Worm (Caenorhabditis elegans): ENCODE measurements around the gene sre-26.

sre-26 gene

ce11 chrII:12380888-12381287, 39.5 kb downstream of the sre-26 start:
- no peak for TF ChIP-seq hmg-11 (tag; optimal IDR thresholded peaks at IDR 0.05)
- TF ChIP-seq daf-12 (tag; optimal IDR thresholded peaks at IDR 0.05): no peak
- no peak for TF ChIP-seq ztf-4 (tag; optimal IDR thresholded peaks at IDR 0.05)
- TF ChIP-seq nhr-28 (tag; optimal IDR thresholded peaks at IDR 0.05): no peak

- TF ChIP-seq tbx-2 (tag; optimal IDR thresholded peaks at IDR 0.05) (no peak), nhr-43 (tag; optimal IDR thresholded peaks at IDR 0.05; ENCODE audit: poor library complexity, severe bottlenecking) (no peak), nhr-12 (tag; optimal IDR thresholded peaks at IDR 0.05) (no peak), zag-1 (tag; optimal IDR thresholded peaks at IDR 0.05) (no peak), sea-2 (GFP tag; optimal IDR thresholded peaks at IDR 0.05) (no peak), elt-1 (tag; optimal IDR thresholded peaks at IDR 0.05) (no peak)
Measured at ce11 chrII:12379430-12379829, 41.0 kb downstream of the sre-26 start, which contains the start of gene marc-5. TSS of gene marc-5 (minus strand) at chrII:12379530.

ce11 chrII:12378793-12379192, 41.6 kb downstream of the sre-26 start:
- TF ChIP-seq fkh-10 (GFP tag; optimal IDR thresholded peaks at IDR 0.05) (no peak), R02D3.7 (tag; optimal IDR thresholded peaks at IDR 0.05) (no peak), ztf-4 (tag; optimal IDR thresholded peaks at IDR 0.05) (no peak), pqm-1 (tag; optimal IDR thresholded peaks at IDR 0.05) (no peak), zag-1 (tag; optimal IDR thresholded peaks at IDR 0.05) (no peak), egl-27 (tag; optimal IDR thresholded peaks at IDR 0.05) (no peak), nhr-25 (tag; optimal IDR thresholded peaks at IDR 0.05) (no peak), mdl-1 (tag; optimal IDR thresholded peaks at IDR 0.05) (no peak), nhr-237 (tag; optimal IDR thresholded peaks at IDR 0.05) (no peak), ama-1 (optimal IDR thresholded peaks at IDR 0.05) (no peak), ceh-9 (tag; optimal IDR thresholded peaks at IDR 0.05) (no peak), fkh-2 (tag; optimal IDR thresholded peaks at IDR 0.05) (no peak), nfya-1 (tag; optimal IDR thresholded peaks at IDR 0.05; ENCODE audit: insufficient read depth) (peak; percentile 5), lin-39 (tag; optimal IDR thresholded peaks at IDR 0.05) (peak; percentile 52), egl-5 (tag; optimal IDR thresholded peaks at IDR 0.05) (peak; percentile 79), pha-4 (tag; optimal IDR thresholded peaks at IDR 0.05) (peak; percentile 77), unc-39 (tag; optimal IDR thresholded peaks at IDR 0.05) (no peak)

- TF ChIP-seq ztf-4 (tag; optimal IDR thresholded peaks at IDR 0.05): no peak
- TF ChIP-seq unc-62 (GFP tag; optimal IDR thresholded peaks at IDR 0.05): no peak
- TF ChIP-seq ZK546.5 (tag; optimal IDR thresholded peaks at IDR 0.05): no peak
- no peak for TF ChIP-seq nhr-12 (tag; optimal IDR thresholded peaks at IDR 0.05)
- peak; percentile 8 for TF ChIP-seq nfya-1 (tag; optimal IDR thresholded peaks at IDR 0.05; ENCODE audit: insufficient read depth)
- TF ChIP-seq nhr-28 (tag; optimal IDR thresholded peaks at IDR 0.05): no peak
Measured at ce11 chrII:12373921-12374320, 46.5 kb downstream of the sre-26 start.

- TF ChIP-seq ama-1 (optimal IDR thresholded peaks at IDR 0.05): no peak
- no peak for TF ChIP-seq ceh-9 (tag; optimal IDR thresholded peaks at IDR 0.05)
- TF ChIP-seq nfya-1 (tag; optimal IDR thresholded peaks at IDR 0.05; ENCODE audit: insufficient read depth): no peak
- TF ChIP-seq lin-15B (tag; optimal IDR thresholded peaks at IDR 0.05): no peak
- no peak for TF ChIP-seq nhr-76 (tag; optimal IDR thresholded peaks at IDR 0.05)
- TF ChIP-seq unc-39 (tag; optimal IDR thresholded peaks at IDR 0.05): no peak
- no peak for TF ChIP-seq R02D3.7 (tag; optimal IDR thresholded peaks at IDR 0.05)
- no peak for TF ChIP-seq tbx-2 (tag; optimal IDR thresholded peaks at IDR 0.05)
- TF ChIP-seq ztf-4 (tag; optimal IDR thresholded peaks at IDR 0.05): no peak
- no peak for TF ChIP-seq fos-1 (tag; optimal IDR thresholded peaks at IDR 0.05)
- no peak for TF ChIP-seq ceh-16 (tag; optimal IDR thresholded peaks at IDR 0.05)
- TF ChIP-seq nhr-237 (tag; optimal IDR thresholded peaks at IDR 0.05): no peak
- no peak for TF ChIP-seq nhr-67 (tag; optimal IDR thresholded peaks at IDR 0.05)
- TF ChIP-seq nhr-43 (tag; optimal IDR thresholded peaks at IDR 0.05; ENCODE audit: poor library complexity, severe bottlenecking): no peak
- TF ChIP-seq unc-62 (GFP tag; optimal IDR thresholded peaks at IDR 0.05): no peak
- no peak for TF ChIP-seq lsy-12 (tag; optimal IDR thresholded peaks at IDR 0.05)
- TF ChIP-seq ztf-11 (tag; optimal IDR thresholded peaks at IDR 0.05): no peak
Measured at ce11 chrII:12369202-12369601, 51.2 kb downstream of the sre-26 start.
